Worm (Caenorhabditis elegans): ENCODE results near the gene Y39E4B.11.

Gene Y39E4B.11

DNA sequence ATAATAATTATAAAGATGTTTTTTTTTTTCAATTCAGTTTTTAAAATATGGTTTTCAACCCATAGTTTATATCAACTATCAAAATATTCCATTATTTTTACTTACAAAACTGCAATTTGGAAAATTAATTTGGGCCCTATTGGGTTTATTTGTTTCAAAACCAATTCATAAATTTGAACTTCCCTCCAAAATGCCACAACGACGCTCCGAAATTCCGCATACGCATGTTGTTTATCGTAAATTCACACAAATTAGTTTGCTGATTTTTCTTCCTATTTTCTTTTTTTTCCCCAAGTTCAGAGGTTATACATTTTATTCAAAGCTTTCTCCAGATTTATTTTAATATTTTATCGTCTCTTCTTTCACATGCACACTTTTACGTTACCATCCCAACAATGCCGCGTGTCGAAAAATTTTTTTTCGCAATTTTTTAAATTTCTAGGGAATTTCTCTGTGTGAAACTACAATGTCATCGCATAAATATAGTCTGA is 51.7 kb downstream of the Y39E4B.11 start, which contains the start of gene F56A8.3:
Gene F56A8.3 (plus strand): TSS at position 441 of the 491 bp plus-strand sequence.
- TF ChIP-seq unc-62 (GFP tag; optimal IDR thresholded peaks at IDR 0.05) (no peak), C34B4.2 (tag; optimal IDR thresholded peaks at IDR 0.05) (no peak), nhr-85 (tag) (peak; percentile 74), ama-1 (optimal IDR thresholded peaks at IDR 0.05) (peak; percentile 49), fkh-4 (tag; optimal IDR thresholded peaks at IDR 0.05; ENCODE audit: borderline replicate concordance) (no peak), skn-1 (tag; optimal IDR thresholded peaks at IDR 0.05) (peak; percentile 76), ces-1 (GFP tag; optimal IDR thresholded peaks at IDR 0.05) (no peak), snu-23 (GFP tag; optimal IDR thresholded peaks at IDR 0.05) (peak; percentile 86), nhr-19 (GFP tag; conservative IDR thresholded peaks at IDR 0.05) (peak; percentile 68), tbx-2 (tag; optimal IDR thresholded peaks at IDR 0.05) (peak; percentile 78), isw-1 (GFP tag; IDR thresholded peaks at IDR 0.05) (peak; percentile 50), zag-1 (tag; optimal IDR thresholded peaks at IDR 0.05) (no peak), mab-9 (GFP tag; IDR thresholded peaks at IDR 0.05) (no peak), nhr-28 (tag; optimal IDR thresholded peaks at IDR 0.05) (no peak), tlp-1 (tag; optimal IDR thresholded peaks at IDR 0.05) (no peak), lin-39 (tag; optimal IDR thresholded peaks at IDR 0.05) (peak; percentile 82), pax-3 (tag; optimal IDR thresholded peaks at IDR 0.05) (peak; percentile 16), jun-1 (tag; optimal IDR thresholded peaks at IDR 0.05) (peak; percentile 48), nhr-11 (tag; optimal IDR thresholded peaks at IDR 0.05) (no peak), pag-3 (tag; optimal IDR thresholded peaks at IDR 0.05; ENCODE audit: borderline replicate concordance, insufficient read depth) (no peak), aly-2 (tag; optimal IDR thresholded peaks at IDR 0.05) (peak; percentile 73), fkh-10 (GFP tag; optimal IDR thresholded peaks at IDR 0.05) (no peak), lin-15B (tag; optimal IDR thresholded peaks at IDR 0.05) (peak; percentile 64), fkh-8 (tag; optimal IDR thresholded peaks at IDR 0.05) (no peak), zip-4 (GFP tag; optimal IDR thresholded peaks at IDR 0.05) (peak; percentile 22), F16B12.6 (tag; optimal IDR thresholded peaks at IDR 0.05) (peak; percentile 47), ceh-8 (GFP tag; optimal IDR thresholded peaks at IDR 0.05) (no peak), nhr-47 (tag; optimal IDR thresholded peaks at IDR 0.05) (peak; percentile 84), vab-15 (tag; optimal IDR thresholded peaks at IDR 0.05) (peak; percentile 84), pqm-1 (tag; optimal IDR thresholded peaks at IDR 0.05) (no peak), sup-37 (GFP tag; optimal IDR thresholded peaks at IDR 0.05) (no peak), ztf-11 (tag; optimal IDR thresholded peaks at IDR 0.05) (no peak), sox-4 (tag; optimal IDR thresholded peaks at IDR 0.05) (peak; percentile 35), unc-130 (tag; optimal IDR thresholded peaks at IDR 0.05) (peak; percentile 65), rnt-1 (tag; optimal IDR thresholded peaks at IDR 0.05) (peak; percentile 81), dpl-1 (GFP tag; optimal IDR thresholded peaks at IDR 0.05) (peak; percentile 98 to 99 (median 99)), hlh-4 (tag; optimal IDR thresholded peaks at IDR 0.05) (no peak), nhr-20 (tag; optimal IDR thresholded peaks at IDR 0.05) (peak; percentile 69), mef-2 (tag; optimal IDR thresholded peaks at IDR 0.05) (no peak), nhr-77 (tag; optimal IDR thresholded peaks at IDR 0.05) (peak; percentile 39), efl-1 (optimal IDR thresholded peaks at IDR 0.05) (peak; percentile 99 to 100), efl-1 (GFP tag; optimal IDR thresholded peaks at IDR 0.05 in 1 of 2) (peak; percentile 99 to 100), lin-13 (GFP tag; optimal IDR thresholded peaks at IDR 0.05) (peak; percentile 55), alr-1 (tag; optimal IDR thresholded peaks at IDR 0.05; ENCODE audit: borderline replicate concordance) (no peak), hlh-17 (GFP tag; optimal IDR thresholded peaks at IDR 0.05; ENCODE audit: borderline replicate concordance) (no peak), ceh-90 (tag; optimal IDR thresholded peaks at IDR 0.05) (no peak), lsy-2 (tag; optimal IDR thresholded peaks at IDR 0.05) (peak; percentile 83 to 91), elt-2 (tag; optimal IDR thresholded peaks at IDR 0.05) (no peak), lir-3 (tag; optimal IDR thresholded peaks at IDR 0.05; ENCODE audit: poor library complexity) (no peak), ceh-82 (tag; optimal IDR thresholded peaks at IDR 0.05) (peak; percentile 52 to 76 (median 58)), ets-5 (GFP tag; IDR thresholded peaks at IDR 0.05) (no peak), fos-1 (tag; optimal IDR thresholded peaks at IDR 0.05) (peak; percentile 33), lin-14 (GFP tag; optimal IDR thresholded peaks at IDR 0.05) (no peak)

Measured in whole organism, L1 larva.